Fruit fly (Drosophila melanogaster) whole organism, embryonic: ENCODE measurements around the gene Ing5.
A peak's percentile ranks its signal among the peaks of the same experiment; 100 is the strongest.

ENCODE experiments used
- Ada2b ChIP-seq: fragments of 200-800 bp; sonication (Bioruptor generic); IDR thresholded peaks from 2 replicates; pipeline ENCODE4 v1.3.6; 2022; ENCODE audit warnings: missing biosample characterization, missing genetic modification characterization
- Bdp1 ChIP-seq: fragments of 200-800 bp; sonication (Bioruptor generic); optimal IDR thresholded peaks from 3 replicates; lab custom pipeline; 2016; ENCODE audit warnings: missing biosample characterization, missing genetic modification characterization
- CG10565 ChIP-seq: fragments of 200-800 bp; sonication (Bioruptor generic); optimal IDR thresholded peaks from 3 replicates; lab custom pipeline; 2016; ENCODE audit warnings: missing biosample characterization, mild to moderate bottlenecking, missing genetic modification characterization
- CG11093 ChIP-seq: fragments of 200-800 bp; sonication (Bioruptor generic); IDR thresholded peaks from 3 replicates; pipeline ENCODE4 v1.3.6; 2022; ENCODE audit warnings: missing biosample characterization, missing genetic modification characterization
- CG12071 ChIP-seq: fragments of 200-800 bp; sonication (Bioruptor generic); optimal IDR thresholded peaks from 3 replicates; lab custom pipeline; 2018; ENCODE audit warnings: missing biosample characterization, mild to moderate bottlenecking, missing genetic modification characterization
- CG13624 ChIP-seq: fragments of 200-800 bp; sonication (Bioruptor generic); optimal IDR thresholded peaks from 2 replicates; lab custom pipeline; 2016; ENCODE audit warnings: missing biosample characterization, missing genetic modification characterization
- CG16813 ChIP-seq: fragments of 200-800 bp; sonication (Bioruptor generic); IDR thresholded peaks from 3 replicates; pipeline ENCODE4 v1.3.6; 2022; ENCODE audit warnings: missing biosample characterization, missing genetic modification characterization; ENCODE audit not compliant: partially characterized antibody
- CG17186 ChIP-seq: fragments of 200-800 bp; sonication (Bioruptor generic); optimal IDR thresholded peaks from 3 replicates; lab custom pipeline; 2017; ENCODE audit warnings: missing biosample characterization, missing genetic modification reagents, missing genetic modification characterization
- CG18262 ChIP-seq: fragments of 200-800 bp; optimal IDR thresholded peaks from 3 replicates; lab custom pipeline; 2019; ENCODE audit warnings: missing biosample characterization, mild to moderate bottlenecking, missing genetic modification characterization, moderate library complexity
- CG1832 ChIP-seq: fragments of 200-800 bp; sonication (Bioruptor generic); optimal IDR thresholded peaks from 2 replicates; lab custom pipeline; 2017; ENCODE audit warnings: missing biosample characterization, mild to moderate bottlenecking, missing genetic modification characterization, inconsistent platforms
- CG18599 ChIP-seq: fragments of 200-800 bp; sonication (Bioruptor generic); optimal IDR thresholded peaks from 3 replicates; lab custom pipeline; 2017; ENCODE audit warnings: missing biosample characterization, missing genetic modification characterization, mild to moderate bottlenecking, moderate library complexity, missing genetic modification reagents
- CG33213 ChIP-seq: fragments of 200-800 bp; sonication (Bioruptor generic); optimal IDR thresholded peaks from 3 replicates; lab custom pipeline; 2016; ENCODE audit warnings: missing biosample characterization, missing genetic modification characterization
- CG3995 ChIP-seq: fragments of 200-800 bp; sonication (Bioruptor generic); optimal IDR thresholded peaks from 3 replicates; lab custom pipeline; 2016; ENCODE audit warnings: missing biosample characterization, missing genetic modification characterization
- CG6254 ChIP-seq: fragments of 200-800 bp; sonication (Bioruptor generic); optimal IDR thresholded peaks from 3 replicates; lab custom pipeline; 2017; ENCODE audit warnings: mild to moderate bottlenecking, missing biosample characterization, missing genetic modification reagents, missing genetic modification characterization
- CG6765 ChIP-seq: fragments of 200-800 bp; sonication (Bioruptor generic); optimal IDR thresholded peaks from 3 replicates; lab custom pipeline; 2017; ENCODE audit warnings: missing biosample characterization, mild to moderate bottlenecking, missing genetic modification characterization
- CG6791 ChIP-seq: fragments of 200-800 bp; sonication (Bioruptor generic); IDR thresholded peaks from 3 replicates; pipeline ENCODE4 v1.3.6; 2022; ENCODE audit warnings: missing biosample characterization, missing genetic modification characterization; ENCODE audit not compliant: partially characterized antibody
- CG6854 ChIP-seq: fragments of 200-800 bp; sonication (Bioruptor generic); optimal IDR thresholded peaks from 3 replicates; lab custom pipeline; 2017; ENCODE audit warnings: missing biosample characterization, mild to moderate bottlenecking, missing genetic modification characterization
- CG7963 ChIP-seq: fragments of 200-800 bp; sonication (Bioruptor generic); IDR thresholded peaks from 3 replicates; pipeline ENCODE4 v1.3.6; 2022; ENCODE audit warnings: missing biosample characterization, missing genetic modification characterization; ENCODE audit not compliant: partially characterized antibody
- CHES-1-like ChIP-seq: fragments of 200-800 bp; sonication (Bioruptor generic); optimal IDR thresholded peaks from 2 replicates; lab custom pipeline; 2016; ENCODE audit warnings: missing biosample characterization, missing genetic modification characterization
- CTCF ChIP-seq: fragments of 200-800 bp; sonication (Bioruptor generic); optimal IDR thresholded peaks from 2 replicates; lab custom pipeline; 2017; ENCODE audit warnings: missing biosample characterization, mild to moderate bottlenecking, missing genetic modification characterization, moderate library complexity
- Eip74EF ChIP-seq, 2 experiments: fragments of 200-800 bp in 1 of 2; fragments of >200 bp in 1 of 2; sonication (Bioruptor generic) in 1 of 2; optimal IDR thresholded peaks; 2 replicates each; lab custom pipeline; 2017 to 2019; ENCODE audit warnings: missing biosample characterization in 2 of 2, missing genetic modification characterization in 2 of 2, mild to moderate bottlenecking in 1 of 2, moderate library complexity in 1 of 2
- Elba2 ChIP-seq: fragments of 200-800 bp; sonication (Bioruptor generic); optimal IDR thresholded peaks from 3 replicates; lab custom pipeline; 2016; ENCODE audit warnings: missing biosample characterization, missing genetic modification characterization
- Fer3 ChIP-seq: fragments of 200-800 bp; sonication (Bioruptor generic); optimal IDR thresholded peaks from 2 replicates; lab custom pipeline; 2018; ENCODE audit warnings: missing biosample characterization, mild to moderate bottlenecking, missing genetic modification characterization, moderate library complexity
- Hr3 ChIP-seq: fragments of 200-800 bp; sonication (Bioruptor generic); optimal IDR thresholded peaks from 3 replicates; lab custom pipeline; 2016; ENCODE audit warnings: missing biosample characterization, missing genetic modification characterization
- Hr51 ChIP-seq, 2 experiments: fragments of 200-800 bp; sonication (Bioruptor generic); optimal IDR thresholded peaks; 2 replicates in 1 of 2; 3 replicates in 1 of 2; lab custom pipeline; 2016 to 2018; ENCODE audit warnings: missing biosample characterization in 2 of 2, missing genetic modification characterization in 2 of 2, mild to moderate bottlenecking in 1 of 2, moderate library complexity in 1 of 2
- Hsf ChIP-seq: fragments of 200-800 bp; sonication (Bioruptor generic); optimal IDR thresholded peaks from 3 replicates; lab custom pipeline; 2016; ENCODE audit warnings: missing biosample characterization, missing genetic modification characterization
- Nf-YC ChIP-seq: fragments of 200-800 bp; optimal IDR thresholded peaks from 3 replicates; lab custom pipeline; 2019; ENCODE audit warnings: missing biosample characterization, mild to moderate bottlenecking, missing genetic modification characterization, moderate library complexity
- Ptx1 ChIP-seq: fragments of 200-800 bp; sonication (Bioruptor generic); IDR thresholded peaks from 2 replicates; pipeline ENCODE4 v1.3.6; 2022; ENCODE audit warnings: missing biosample characterization, missing genetic modification characterization
- Ravus ChIP-seq: fragments of 200-800 bp; sonication (Bioruptor generic); IDR thresholded peaks from 2 replicates; pipeline ENCODE4 v1.3.6; 2022; ENCODE audit warnings: missing biosample characterization, missing genetic modification characterization
- Sox102F ChIP-seq: fragments of 200-800 bp; sonication (Bioruptor generic); optimal IDR thresholded peaks from 2 replicates; lab custom pipeline; 2018; ENCODE audit warnings: missing biosample characterization, mild to moderate bottlenecking, missing genetic modification characterization, moderate library complexity
- Spps ChIP-seq: fragments of 200-800 bp; sonication (Bioruptor generic); optimal IDR thresholded peaks from 2 replicates; lab custom pipeline; 2018; ENCODE audit warnings: missing biosample characterization, mild to moderate bottlenecking, missing genetic modification characterization
- Sry-β ChIP-seq: fragments of 200-800 bp; sonication (Bioruptor generic); optimal IDR thresholded peaks from 2 replicates; lab custom pipeline; 2018; ENCODE audit warnings: missing biosample characterization, mild to moderate bottlenecking, missing genetic modification characterization, moderate library complexity
- Ssrp ChIP-seq: fragments of 200-800 bp; sonication (Bioruptor generic); optimal IDR thresholded peaks from 2 replicates; lab custom pipeline; 2018; ENCODE audit warnings: missing biosample characterization, mild to moderate bottlenecking, missing genetic modification characterization, moderate library complexity
- Tbp ChIP-seq: fragments of >200 bp; optimal IDR thresholded peaks from 2 replicates; lab custom pipeline; 2018; ENCODE audit warnings: missing biosample characterization, missing genetic modification characterization
- Xrp1 ChIP-seq: fragments of 200-800 bp; sonication (Bioruptor generic); IDR thresholded peaks from 2 replicates; pipeline ENCODE4 v1.3.6; 2022; ENCODE audit warnings: missing biosample characterization, missing genetic modification characterization
- abd-A ChIP-seq: fragments of 200-800 bp; sonication (Bioruptor generic); optimal IDR thresholded peaks from 3 replicates; lab custom pipeline; 2019; ENCODE audit warnings: missing biosample characterization, mild to moderate bottlenecking, missing genetic modification characterization, moderate library complexity
- bsh ChIP-seq, 2 experiments: fragments of 200-800 bp; sonication (Bioruptor generic); optimal IDR thresholded peaks; 2 replicates each; lab custom pipeline; 2017 to 2018; ENCODE audit warnings: mild to moderate bottlenecking in 2 of 2, missing biosample characterization in 2 of 2, missing genetic modification characterization in 2 of 2, moderate library complexity in 1 of 2
- btn ChIP-seq: fragments of 200-800 bp; sonication (Bioruptor generic); optimal IDR thresholded peaks from 2 replicates; lab custom pipeline; 2016; ENCODE audit warnings: missing biosample characterization, missing genetic modification characterization
- crol ChIP-seq: fragments of 200-800 bp; sonication (Bioruptor generic); IDR thresholded peaks from 2 replicates; pipeline ENCODE4 v1.3.6; 2022; ENCODE audit warnings: missing biosample characterization, missing genetic modification characterization
- dan ChIP-seq: fragments of 200-800 bp; sonication (Bioruptor generic); IDR thresholded peaks from 2 replicates; pipeline ENCODE4 v1.3.6; 2022; ENCODE audit warnings: missing biosample characterization, missing genetic modification characterization
- fd96Cb ChIP-seq: fragments of 200-800 bp; sonication (Bioruptor generic); optimal IDR thresholded peaks from 2 replicates; lab custom pipeline; 2018; ENCODE audit warnings: missing biosample characterization, mild to moderate bottlenecking, missing genetic modification characterization, moderate library complexity
- fu2 ChIP-seq: fragments of 200-800 bp; sonication (Bioruptor generic); optimal IDR thresholded peaks from 2 replicates; lab custom pipeline; 2016; ENCODE audit warnings: missing biosample characterization, missing genetic modification characterization
- nom ChIP-seq: fragments of 200-800 bp; sonication (Bioruptor generic); optimal IDR thresholded peaks from 2 replicates; lab custom pipeline; 2017; ENCODE audit warnings: missing biosample characterization, missing genetic modification characterization, mild to moderate bottlenecking, moderate library complexity, missing genetic modification reagents
- otp ChIP-seq: fragments of 200-800 bp; sonication (Bioruptor generic); IDR thresholded peaks from 3 replicates; pipeline ENCODE4, ENCODE4 v1.3.6; 2022; ENCODE audit warnings: missing biosample characterization, missing genetic modification characterization
- slbo ChIP-seq: fragments of 200-800 bp; sonication (Bioruptor generic); IDR thresholded peaks from 2 replicates; pipeline ENCODE4 v1.3.6; 2022; ENCODE audit warnings: missing biosample characterization, missing genetic modification characterization
- sr ChIP-seq: fragments of 200-800 bp; sonication (Bioruptor generic); IDR thresholded peaks from 3 replicates; pipeline ENCODE4 v1.3.6; 2022; ENCODE audit warnings: missing biosample characterization, missing genetic modification characterization
- trh ChIP-seq: fragments of 200-800 bp; sonication (Bioruptor generic); optimal IDR thresholded peaks from 2 replicates; lab custom pipeline; 2016; ENCODE audit warnings: missing biosample characterization, missing genetic modification characterization
- ttk ChIP-seq: fragments of 200-800 bp; sonication (Bioruptor generic); IDR thresholded peaks from 2 replicates; pipeline ENCODE4 v2.1.2; 2022; ENCODE audit warnings: missing biosample characterization, missing genetic modification characterization
- wor ChIP-seq: fragments of 200-800 bp; sonication (Bioruptor generic); IDR thresholded peaks from 2 replicates; pipeline ENCODE4 v1.3.6; 2022; ENCODE audit warnings: missing biosample characterization, missing genetic modification characterization
- z ChIP-seq: fragments of 200-800 bp; sonication (Bioruptor generic); IDR thresholded peaks from 3 replicates; pipeline ENCODE4 v1.3.6; 2022; ENCODE audit warnings: missing biosample characterization, missing genetic modification characterization

Ing5 gene

DNA sequence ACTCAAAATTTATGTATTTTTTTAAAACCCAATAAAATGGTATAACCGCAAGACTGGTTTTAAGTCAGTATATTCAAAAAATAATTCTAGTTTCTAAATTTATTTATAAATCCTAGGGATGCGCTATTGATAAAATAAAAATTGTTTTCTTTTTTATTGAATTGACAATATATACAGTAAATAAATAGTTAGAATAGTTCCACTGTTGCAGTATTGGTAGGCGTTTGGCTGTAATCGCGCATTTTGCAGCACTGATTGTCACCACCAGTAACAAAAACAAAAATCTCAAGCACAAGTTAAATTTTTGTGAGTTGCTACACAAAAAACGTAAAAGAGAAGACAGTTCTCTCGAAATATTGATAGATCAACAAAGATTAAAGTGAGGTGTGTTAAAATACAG, 18.2 kb downstream of the Ing5 start, which contains the start of gene CG31855 (continued):
- TF ChIP-seq trh (GFP tag; lab: Kevin White, UChicago) (peak; percentile 39), CG3995 (peak; percentile 51), Bdp1 (GFP tag; lab: Kevin White, UChicago) (peak; percentile 88), ttk (GFP tag; lab: Robert Waterston, UW) (peak; percentile 69), otp (GFP tag; lab: Robert Waterston, UW) (peak; percentile 53; the same call in 1 of the 3 replicates), z (GFP tag; lab: Robert Waterston, UW) (no peak), Ada2b (GFP tag; lab: Robert Waterston, UW) (peak; percentile 74), abd-A (no peak), CG1832 (GFP tag; lab: Kevin White, UChicago) (no peak), wor (GFP tag; lab: Robert Waterston, UW) (no peak; the same call in 1 of the 2 replicates), sr (GFP tag; lab: Robert Waterston, UW) (peak; percentile 48; the same call in 2 of the 3 replicates), CHES-1-like (GFP tag; lab: Kevin White, UChicago) (peak; percentile 58), CTCF (GFP tag; lab: Kevin White, UChicago) (no peak), Fer3 (tag; lab: Kevin White, UChicago) (peak; percentile 85), CG18262 (peak; percentile 77), CG13624 (GFP tag; lab: Kevin White, UChicago) (peak; percentile 79), Tbp (GFP tag; lab: Kevin White, UChicago) (no peak), CG16813 (GFP tag; lab: Robert Waterston, UW) (no peak), Elba2 (GFP tag; lab: Kevin White, UChicago) (no peak), dan (GFP tag; lab: Robert Waterston, UW) (no peak), Hr3 (peak; percentile 82), CG6254 (GFP tag; lab: Kevin White, UChicago) (peak; percentile 17), fd96Cb (tag; lab: Kevin White, UChicago) (peak; percentile 61), CG18599 (GFP tag; lab: Kevin White, UChicago) (peak; percentile 86), Hsf (GFP tag; lab: Kevin White, UChicago) (peak; percentile 80), btn (GFP tag; lab: Kevin White, UChicago) (no peak), CG7963 (GFP tag; lab: Robert Waterston, UW) (no peak), Sry-β (GFP tag; lab: Kevin White, UChicago) (peak; percentile 52), Ssrp (peak; percentile 63), CG12071 (GFP tag; lab: Kevin White, UChicago) (peak; percentile 74), slbo (GFP tag; lab: Robert Waterston, UW) (peak; percentile 95), CG17186 (GFP tag; lab: Kevin White, UChicago) (peak; percentile 13), Eip74EF (GFP tag; optimal IDR thresholded peaks at IDR 0.05; lab: Kevin White, UChicago) (peak in 1 of 2 experiments; percentile 18), CG6791 (GFP tag; lab: Robert Waterston, UW) (0 out of 3 replicates have a peak, but pooled peaks have one; percentile 16), Xrp1 (peak; percentile 86), Hr51 (GFP tag; optimal IDR thresholded peaks at IDR 0.05; lab: Kevin White, UChicago) (peak; percentile 81 to 82), Nf-YC (tag; lab: Kevin White, UChicago) (peak; percentile 66), CG11093 (GFP tag; lab: Robert Waterston, UW) (peak; percentile 65; the same call in 1 of the 3 replicates), Ravus (GFP tag; lab: Robert Waterston, UW) (peak; percentile 9; the same call in 1 of the 2 replicates), Spps (tag; lab: Kevin White, UChicago) (peak; percentile 43), fu2 (GFP tag; lab: Kevin White, UChicago) (peak; percentile 69), crol (GFP tag; lab: Robert Waterston, UW) (no peak), Sox102F (GFP tag; lab: Kevin White, UChicago) (peak; percentile 71), CG6854 (peak; percentile 40), CG33213 (peak; percentile 50), Ptx1 (GFP tag; lab: Robert Waterston, UW) (peak; percentile 85), nom (GFP tag; lab: Kevin White, UChicago) (peak; percentile 73), CG10565 (peak; percentile 44), CG6765 (GFP tag; lab: Kevin White, UChicago) (peak; percentile 84), bsh (GFP tag; optimal IDR thresholded peaks at IDR 0.05; lab: Kevin White, UChicago) (peak; percentile 12 to 76)
